Fruit fly (Drosophila melanogaster) whole organism: ENCODE measurements around the gene CG43168.

Source experiments
- CG8478 ChIP-seq: fragments of >200 bp; optimal IDR thresholded peaks from 2 replicates; lab custom pipeline; 2018; ENCODE audit warnings: inconsistent platforms
- Dll ChIP-seq: fragments of >200 bp; optimal IDR thresholded peaks from 2 replicates; lab custom pipeline; 2017
- EcR ChIP-seq, 2 experiments: fragments of >200 bp; optimal IDR thresholded peaks; 2 replicates each; lab custom pipeline; 2017; ENCODE audit warnings: missing biosample characterization in 2 of 2, missing genetic modification characterization in 2 of 2, missing genetic modification reagents in 2 of 2
- pan ChIP-seq: fragments of >200 bp; optimal IDR thresholded peaks from 2 replicates; lab custom pipeline; 2017
- psq ChIP-seq: fragments of >200 bp; optimal IDR thresholded peaks from 2 replicates; lab custom pipeline; 2017
- usp ChIP-seq: fragments of >200 bp; optimal IDR thresholded peaks from 2 replicates; lab custom pipeline; 2017; ENCODE audit warnings: missing biosample characterization, missing genetic modification characterization, mixed read lengths

DNA sequence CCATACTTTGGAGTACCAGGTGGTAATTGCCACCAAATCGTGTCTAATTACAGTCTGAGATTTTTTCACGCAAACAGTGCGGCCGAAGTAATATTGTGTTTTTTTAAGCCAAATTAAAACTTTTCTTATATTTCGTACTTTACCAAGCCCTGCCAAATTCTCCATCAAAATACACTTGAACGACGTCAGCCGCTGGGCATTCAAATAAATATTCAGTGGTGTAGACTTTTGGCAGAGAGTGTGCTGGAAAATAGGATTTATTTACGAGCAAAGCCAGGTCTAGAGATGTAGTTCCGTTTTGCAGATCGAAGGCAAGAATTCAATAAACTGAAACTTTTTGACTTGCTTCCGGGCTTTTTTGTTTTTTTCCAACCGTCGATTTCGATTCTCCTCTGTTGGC lies 21.0 kb downstream of the CG43168 start:
- TF ChIP-seq pan (lab: Kevin White, UChicago) (no peak), EcR (GFP tag; optimal IDR thresholded peaks at IDR 0.05; lab: Kevin White, UChicago) (no peak), usp (GFP tag; lab: Kevin White, UChicago) (no peak), psq (no peak), Dll (no peak), CG8478 (lab: Kevin White, UChicago) (no peak)
